Worm (Caenorhabditis elegans): Measurements from ENCODE around the gene crn-3.

ce11 chrII:10569498-10569897 is 18.3 kb upstream of the crn-3 start:
- TF ChIP-seq pha-4 (tag; optimal IDR thresholded peaks at IDR 0.05) (no peak), nhr-237 (tag; optimal IDR thresholded peaks at IDR 0.05) (no peak), snpc-4 (tag; optimal IDR thresholded peaks at IDR 0.05) (no peak), unc-62 (GFP tag; optimal IDR thresholded peaks at IDR 0.05) (no peak), ces-1 (GFP tag; optimal IDR thresholded peaks at IDR 0.05) (no peak), nhr-28 (tag; optimal IDR thresholded peaks at IDR 0.05) (no peak), mls-2 (tag; optimal IDR thresholded peaks at IDR 0.05) (no peak), ceh-43 (GFP tag; optimal IDR thresholded peaks at IDR 0.05) (no peak)
